Worm (Caenorhabditis elegans) whole organism, L3 larva: ENCODE results near the gene gba-2.

ENCODE experiments used
- R02D3.7 ChIP-seq: fragments of 150-350 bp; optimal IDR thresholded peaks from 2 replicates; lab custom pipeline; 2014; ENCODE audit warnings: missing biosample characterization, missing genetic modification characterization
- fkh-2 ChIP-seq: fragments of 150-350 bp; optimal IDR thresholded peaks from 2 replicates; lab custom pipeline; 2014; ENCODE audit warnings: missing biosample characterization, missing genetic modification reagents, missing genetic modification characterization
- pha-4 ChIP-seq: fragments of 150-350 bp; optimal IDR thresholded peaks from 2 replicates; lab custom pipeline; 2014; ENCODE audit warnings: missing biosample characterization, missing genetic modification reagents, missing genetic modification characterization
- pqm-1 ChIP-seq: fragments of 150-350 bp; optimal IDR thresholded peaks from 2 replicates; lab custom pipeline; 2017; ENCODE audit warnings: missing biosample characterization, missing genetic modification characterization, inconsistent platforms
- skn-1 ChIP-seq: fragments of 150-350 bp; optimal IDR thresholded peaks from 2 replicates; lab custom pipeline; 2014; ENCODE audit warnings: missing biosample characterization, missing genetic modification characterization

ce11 chrII:2176688-2177087 lies 9.5 kb downstream of the gba-2 start, which contains the start of gene gba-1:
- TF ChIP-seq R02D3.7 (tag; lab: Kevin White, UChicago) (no peak), pqm-1 (tag; lab: Kevin White, UChicago) (peak; percentile 57), fkh-2 (tag; lab: Kevin White, UChicago) (no peak), skn-1 (tag; lab: Kevin White, UChicago) (no peak), pha-4 (tag; lab: Kevin White, UChicago) (peak; percentile 19)
